Fruit fly (Drosophila melanogaster): ENCODE results near the gene CG33912.

CG33912 gene

dm6 chr3L:20733530-20734257 is 21.8 kb downstream of the CG33912 start:
- no peak for TF ChIP-seq CG8478 (optimal IDR thresholded peaks at IDR 0.05)

- no peak for TF ChIP-seq CG8478 (optimal IDR thresholded peaks at IDR 0.05)
- TF ChIP-seq CTCF (optimal IDR thresholded peaks at IDR 0.05), result no peak
Measured at dm6 chr3L:20732492-20732891, 23.0 kb downstream of the CG33912 start.

DNA sequence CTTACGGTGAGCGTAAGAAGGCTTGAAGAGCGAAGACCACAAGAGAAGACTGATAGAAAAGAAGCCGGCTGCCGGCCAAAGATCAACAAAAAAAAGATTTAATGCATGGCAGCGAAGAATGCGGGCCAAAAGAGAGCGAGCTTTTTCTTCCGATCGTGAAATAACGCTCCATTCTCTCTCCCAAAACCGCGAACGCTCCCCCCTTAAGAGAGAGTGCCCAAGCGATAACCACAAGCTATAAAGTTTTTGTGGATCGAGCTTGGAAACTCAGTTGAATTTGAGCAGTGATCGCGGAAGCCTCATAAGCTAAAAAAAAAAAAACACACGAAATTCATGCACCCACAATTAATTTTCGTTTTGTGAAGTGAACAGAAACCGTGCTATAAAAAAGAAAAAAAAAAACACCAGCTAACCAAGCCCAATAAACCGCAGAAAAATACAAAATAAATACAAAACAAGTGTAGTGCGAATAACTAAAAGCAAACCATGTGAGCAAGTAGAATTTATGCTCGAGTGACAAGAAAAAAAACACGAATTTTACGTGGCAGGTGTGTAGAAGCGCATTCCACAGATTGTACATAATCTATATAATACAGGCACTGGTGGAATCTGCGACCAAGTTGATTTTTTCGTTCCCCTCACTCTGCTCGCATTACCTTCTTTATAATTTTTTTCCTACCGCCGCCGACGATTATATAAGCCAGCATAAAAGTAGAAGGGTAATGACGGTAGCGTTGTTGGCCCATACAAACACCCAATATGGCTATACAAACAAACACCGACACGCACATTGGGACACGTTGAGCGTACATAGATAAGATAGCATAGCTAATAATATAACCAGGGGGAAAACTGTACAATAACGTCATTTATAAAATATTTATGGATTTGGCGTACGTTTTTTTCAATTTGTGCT is 24.9 kb downstream of the CG33912 start, which contains the start of gene CG13252:
Gene CG13252 (plus strand): TSS at position 269 of the 916 bp plus-strand sequence.
- TF ChIP-seq CG8478 (optimal IDR thresholded peaks at IDR 0.05) (no peak), CTCF (optimal IDR thresholded peaks at IDR 0.05) (no peak)

dm6 chr3L:20729415-20729814 is 26.1 kb downstream of the CG33912 start:
- TF ChIP-seq CG8478 (optimal IDR thresholded peaks at IDR 0.05), result no peak
- TF ChIP-seq CTCF (optimal IDR thresholded peaks at IDR 0.05), result no peak

DNA sequence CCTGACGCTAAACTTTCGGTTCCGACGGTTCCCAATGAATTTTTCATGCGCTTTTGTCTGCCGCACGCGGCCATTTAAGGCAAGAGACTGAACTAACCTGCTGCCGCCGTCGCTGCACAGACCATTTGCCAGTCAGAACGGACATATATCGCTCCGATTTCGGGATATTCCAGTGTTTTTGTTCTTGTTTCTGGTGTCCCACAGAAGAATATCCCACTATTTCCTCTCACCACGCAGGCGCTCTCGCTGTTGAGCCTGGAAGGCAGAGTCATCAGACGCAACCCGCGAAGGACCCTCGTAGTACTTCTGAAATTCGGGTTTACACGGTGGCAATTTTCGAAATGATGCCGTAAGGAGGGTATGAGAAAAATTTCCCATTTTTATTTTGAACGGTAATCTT is 36.4 kb downstream of the CG33912 start, which contains the start of gene cmpy:
Gene cmpy (minus strand): TSS at position 101 of the 400 bp plus-strand sequence.
- TF ChIP-seq CG8478 (optimal IDR thresholded peaks at IDR 0.05) (no peak), CTCF (optimal IDR thresholded peaks at IDR 0.05) (no peak)

dm6 chr3L:20713800-20714199 is 41.7 kb downstream of the CG33912 start, which contains the start of gene CG34260:
TSS of gene CG34260 (plus strand) at chr3L:20714100.
- TF ChIP-seq CTCF (optimal IDR thresholded peaks at IDR 0.05), result no peak
- TF ChIP-seq CG8478 (optimal IDR thresholded peaks at IDR 0.05), result no peak

DNA sequence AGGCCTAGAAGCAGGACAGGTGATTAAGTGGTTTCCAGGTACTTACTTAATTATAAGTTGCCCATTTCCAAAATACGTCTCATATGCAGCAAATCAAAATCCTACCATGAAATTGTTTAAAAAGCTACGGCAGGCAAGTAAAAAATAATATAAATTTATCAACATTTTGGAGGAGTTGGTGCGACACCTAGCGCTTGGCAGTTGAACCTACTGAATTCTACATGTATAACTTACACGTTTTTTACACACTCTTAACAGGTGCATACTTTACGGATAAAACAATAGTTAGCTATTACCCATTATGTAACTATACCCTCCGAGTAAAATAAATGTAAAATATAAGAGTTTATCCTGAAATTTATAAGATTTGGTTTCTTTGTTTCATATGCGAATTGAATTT is 44.1 kb downstream of the CG33912 start:
- TF ChIP-seq CTCF (optimal IDR thresholded peaks at IDR 0.05), result peak; percentile 84 to 95
- no peak for TF ChIP-seq CG8478 (optimal IDR thresholded peaks at IDR 0.05)

dm6 chr3L:20710475-20711177 is 44.9 kb downstream of the CG33912 start:
- no peak for TF ChIP-seq CG8478 (optimal IDR thresholded peaks at IDR 0.05)
- TF ChIP-seq CTCF (optimal IDR thresholded peaks at IDR 0.05), result no peak

dm6 chr3L:20707217-20707616 is 48.3 kb downstream of the CG33912 start:
- no peak for TF ChIP-seq CG8478 (optimal IDR thresholded peaks at IDR 0.05)
- no peak for TF ChIP-seq CTCF (optimal IDR thresholded peaks at IDR 0.05)
